Fruit fly (Drosophila melanogaster) whole organism, prepupa: Measurements from ENCODE around the gene PEK.

Experiments
- CG10669 ChIP-seq: fragments of 200-800 bp; sonication (Bioruptor generic); optimal IDR thresholded peaks from 3 replicates; lab custom pipeline; 2018; ENCODE audit warnings: missing biosample characterization, mild to moderate bottlenecking, missing genetic modification characterization, moderate library complexity
- CG3919 ChIP-seq: fragments of 200-800 bp; sonication (Bioruptor generic); optimal IDR thresholded peaks from 3 replicates; lab custom pipeline; 2016; ENCODE audit warnings: missing biosample characterization, missing genetic modification characterization
- CG9139 ChIP-seq: fragments of 200-800 bp; sonication (Bioruptor generic); optimal IDR thresholded peaks from 3 replicates; lab custom pipeline; 2017; ENCODE audit warnings: missing biosample characterization, mild to moderate bottlenecking, missing genetic modification characterization
- Met ChIP-seq: fragments of 200-800 bp; sonication (Bioruptor generic); optimal IDR thresholded peaks from 3 replicates; lab custom pipeline; 2016; ENCODE audit warnings: missing biosample characterization, missing genetic modification characterization
- Smox ChIP-seq: fragments of 200-800 bp; sonication (Bioruptor generic); optimal IDR thresholded peaks from 3 replicates; lab custom pipeline; 2016; ENCODE audit warnings: missing biosample characterization, missing genetic modification characterization
- dac ChIP-seq: fragments of 200-800 bp; sonication (Bioruptor generic); optimal IDR thresholded peaks from 2 replicates; lab custom pipeline; 2017; ENCODE audit warnings: missing biosample characterization, mild to moderate bottlenecking, missing genetic modification characterization

- TF ChIP-seq CG3919 (GFP tag; lab: Kevin White, UChicago), result no peak
- no peak for TF ChIP-seq Met (GFP tag; lab: Kevin White, UChicago)
- TF ChIP-seq Smox (GFP tag; lab: Kevin White, UChicago), result no peak
- no peak for TF ChIP-seq dac
- no peak for TF ChIP-seq CG9139 (GFP tag; lab: Kevin White, UChicago)
- no peak for TF ChIP-seq CG10669 (GFP tag; lab: Kevin White, UChicago)
These were observed 25.8 kb downstream of the PEK start for dm6 chr3R:5438750-5439149.
